Worm (Caenorhabditis elegans): Measurements from ENCODE around the gene C31B8.12.
"Not testable (repeated sequence)": the region's sequence is repeated elsewhere in the genome, so short reads cannot be mapped to it uniquely, and the experiment has no call there.

Gene C31B8.12

ce11 chrV:2962960-2963359, 35.5 kb upstream of the C31B8.12 start, which contains the start of gene srw-138:
srw-138 (minus strand) TSS chrV:2963060.
- TF ChIP-seq aly-2 (tag; optimal IDR thresholded peaks at IDR 0.05) (no peak), elt-3 (tag; optimal IDR thresholded peaks at IDR 0.05) (no peak), lin-39 (tag; optimal IDR thresholded peaks at IDR 0.05) (no peak), lin-15B (tag; optimal IDR thresholded peaks at IDR 0.05) (no peak), fkh-10 (GFP tag; optimal IDR thresholded peaks at IDR 0.05) (no peak), daf-12 (tag; optimal IDR thresholded peaks at IDR 0.05) (no peak), ceh-28 (tag; optimal IDR thresholded peaks at IDR 0.05) (no peak), skn-1 (tag; optimal IDR thresholded peaks at IDR 0.05) (no peak), fos-1 (tag; optimal IDR thresholded peaks at IDR 0.05) (no peak), nhr-67 (tag; optimal IDR thresholded peaks at IDR 0.05) (no peak), ceh-16 (tag; optimal IDR thresholded peaks at IDR 0.05) (no peak), snpc-4 (tag; optimal IDR thresholded peaks at IDR 0.05) (no peak), mml-1 (tag; optimal IDR thresholded peaks at IDR 0.05) (no peak), jun-1 (tag; optimal IDR thresholded peaks at IDR 0.05) (no peak), nhr-11 (tag; optimal IDR thresholded peaks at IDR 0.05) (no peak)

- no peak for TF ChIP-seq jun-1 (tag; optimal IDR thresholded peaks at IDR 0.05)
- no peak for TF ChIP-seq ama-1 (optimal IDR thresholded peaks at IDR 0.05)
- TF ChIP-seq skn-1 (tag; optimal IDR thresholded peaks at IDR 0.05) = no peak
- no peak for TF ChIP-seq mml-1 (tag; optimal IDR thresholded peaks at IDR 0.05)
- TF ChIP-seq nhr-237 (tag; optimal IDR thresholded peaks at IDR 0.05) = no peak
- TF ChIP-seq aly-2 (tag; optimal IDR thresholded peaks at IDR 0.05) = no peak
- no peak for TF ChIP-seq nhr-43 (tag; optimal IDR thresholded peaks at IDR 0.05; ENCODE audit: poor library complexity, severe bottlenecking)
- no peak for TF ChIP-seq mdl-1 (tag; optimal IDR thresholded peaks at IDR 0.05)
- no peak for TF ChIP-seq elt-1 (tag; optimal IDR thresholded peaks at IDR 0.05)
- TF ChIP-seq tbx-2 (tag; optimal IDR thresholded peaks at IDR 0.05) = no peak
- no peak for TF ChIP-seq ztf-11 (tag; optimal IDR thresholded peaks at IDR 0.05)
- no peak for TF ChIP-seq ceh-82 (tag; optimal IDR thresholded peaks at IDR 0.05)
- TF ChIP-seq ceh-16 (tag; optimal IDR thresholded peaks at IDR 0.05) = no peak
- TF ChIP-seq egl-5 (tag; optimal IDR thresholded peaks at IDR 0.05) = no peak
- TF ChIP-seq fos-1 (tag; optimal IDR thresholded peaks at IDR 0.05) = no peak
- TF ChIP-seq elt-3 (tag; optimal IDR thresholded peaks at IDR 0.05) = no peak
- no peak for TF ChIP-seq nhr-28 (tag; optimal IDR thresholded peaks at IDR 0.05)
These were observed 33.4 kb upstream of the C31B8.12 start, which contains the start of gene srw-144 for ce11 chrV:2960894-2961293. srw-144 (minus strand) TSS chrV:2960994.

- TF ChIP-seq skn-1 (tag; optimal IDR thresholded peaks at IDR 0.05) (no peak), lin-15B (tag; optimal IDR thresholded peaks at IDR 0.05) (no peak), ZK546.5 (tag; optimal IDR thresholded peaks at IDR 0.05) (no peak), elt-2 (tag; optimal IDR thresholded peaks at IDR 0.05) (no peak), fkh-2 (tag; optimal IDR thresholded peaks at IDR 0.05) (no peak), nhr-11 (tag; optimal IDR thresholded peaks at IDR 0.05) (no peak), jun-1 (tag; optimal IDR thresholded peaks at IDR 0.05) (no peak), fkh-10 (GFP tag; optimal IDR thresholded peaks at IDR 0.05) (no peak)
These were observed 30.7 kb upstream of the C31B8.12 start, which contains the start of gene srw-142 for ce11 chrV:2958202-2958601. srw-142 (minus strand) TSS chrV:2958302.

ce11 chrV:2955342-2955741, 27.9 kb upstream of the C31B8.12 start, which contains the start of gene srh-248:
srh-248 (minus strand) TSS chrV:2955442.
- not testable (repeated sequence) for TF ChIP-seq tbx-2 (tag; optimal IDR thresholded peaks at IDR 0.05); ama-1 (optimal IDR thresholded peaks at IDR 0.05); fkh-10 (GFP tag; optimal IDR thresholded peaks at IDR 0.05)

ce11 chrV:2952102-2952501, 24.6 kb upstream of the C31B8.12 start, which contains the start of gene srw-122:
srw-122 (minus strand) TSS chrV:2952202.
- TF ChIP-seq mml-1, ztf-4, nhr-12 (tag; optimal IDR thresholded peaks at IDR 0.05): not testable (repeated sequence)

- no peak for TF ChIP-seq fkh-10 (GFP tag; optimal IDR thresholded peaks at IDR 0.05)
These were observed 18.1 kb upstream of the C31B8.12 start, which contains the start of gene srh-87 for ce11 chrV:2945602-2946001. srh-87 (minus strand) TSS chrV:2945702.

ce11 chrV:2943859-2944258, 16.4 kb upstream of the C31B8.12 start, which contains the start of gene srw-137:
srw-137 (minus strand) TSS chrV:2943959.
- TF ChIP-seq ceh-9 (tag; optimal IDR thresholded peaks at IDR 0.05) (no peak), elt-3 (tag; optimal IDR thresholded peaks at IDR 0.05) (no peak), fos-1 (tag; optimal IDR thresholded peaks at IDR 0.05) (no peak)
